Worm (Caenorhabditis elegans) whole organism, L2 larva: Measurements from ENCODE around the gene srw-57.

Source experiments
- C34F6.9 ChIP-seq: fragments of 150-350 bp; optimal IDR thresholded peaks from 2 replicates; lab custom pipeline; 2014; ENCODE audit warnings: missing biosample characterization, missing genetic modification characterization
- F13H6.1 ChIP-seq: sonication (generic microtip); optimal IDR thresholded peaks from 2 replicates; lab custom pipeline; 2016; ENCODE audit warnings: missing genetic modification characterization, missing compliant biosample characterization
- Y55F3AM.14 ChIP-seq: fragments of 200-800 bp; sonication (Bioruptor generic); optimal IDR thresholded peaks from 2 replicates; lab custom pipeline; 2018; ENCODE audit warnings: mild to moderate bottlenecking, missing genetic modification characterization, missing compliant biosample characterization
- alr-1 ChIP-seq: fragments of 150-350 bp; optimal IDR thresholded peaks from 2 replicates; lab custom pipeline; 2014; ENCODE audit warnings: missing biosample characterization, missing genetic modification characterization
- aly-2 ChIP-seq: fragments of 150-350 bp; optimal IDR thresholded peaks from 2 replicates; lab custom pipeline; 2014; ENCODE audit warnings: missing biosample characterization, missing genetic modification characterization
- ama-1 ChIP-seq: fragments of 150-350 bp; optimal IDR thresholded peaks from 2 replicates; lab custom pipeline; 2018; ENCODE audit warnings: inconsistent platforms
- ceh-82 ChIP-seq: fragments of 150-350 bp; optimal IDR thresholded peaks from 2 replicates; lab custom pipeline; 2014; ENCODE audit warnings: missing biosample characterization, missing genetic modification characterization
- dmd-4 ChIP-seq: sonication (generic microtip); optimal IDR thresholded peaks from 2 replicates; lab custom pipeline; 2017; ENCODE audit warnings: missing biosample characterization, missing genetic modification characterization
- egl-27 ChIP-seq: sonication (generic microtip); optimal IDR thresholded peaks from 3 replicates; lab custom pipeline; 2017; ENCODE audit warnings: missing biosample characterization, missing genetic modification reagents, missing genetic modification characterization
- elt-1 ChIP-seq: fragments of 150-350 bp; optimal IDR thresholded peaks from 2 replicates; lab custom pipeline; 2014; ENCODE audit warnings: missing biosample characterization, missing genetic modification characterization
- elt-3 ChIP-seq: sonication (generic microtip); optimal IDR thresholded peaks from 2 replicates; lab custom pipeline; 2017; ENCODE audit warnings: missing biosample characterization, missing genetic modification characterization
- fos-1 ChIP-seq: fragments of 150-350 bp; optimal IDR thresholded peaks from 2 replicates; lab custom pipeline; 2014; ENCODE audit warnings: missing biosample characterization, missing genetic modification characterization
- gmeb-1 ChIP-seq: fragments of 150-350 bp; optimal IDR thresholded peaks from 2 replicates; lab custom pipeline; 2014; ENCODE audit warnings: missing biosample characterization, missing genetic modification characterization
- lin-13 ChIP-seq: fragments of 150-350 bp; optimal IDR thresholded peaks from 2 replicates; lab custom pipeline; 2014; ENCODE audit warnings: missing biosample characterization, missing genetic modification reagents, missing genetic modification characterization
- lin-39 ChIP-seq: fragments of 150-350 bp; optimal IDR thresholded peaks from 2 replicates; lab custom pipeline; 2014; ENCODE audit warnings: missing biosample characterization, missing genetic modification reagents, missing genetic modification characterization
- mab-5 ChIP-seq: fragments of 150-350 bp; optimal IDR thresholded peaks from 2 replicates; lab custom pipeline; 2014; ENCODE audit warnings: missing biosample characterization, missing genetic modification characterization
- mbf-1 ChIP-seq: sonication (generic microtip); optimal IDR thresholded peaks from 2 replicates; lab custom pipeline; 2017; ENCODE audit warnings: missing biosample characterization, missing genetic modification characterization
- nhr-11 ChIP-seq: fragments of 150-350 bp; optimal IDR thresholded peaks from 2 replicates; lab custom pipeline; 2014; ENCODE audit warnings: missing biosample characterization, missing genetic modification characterization
- nhr-12 ChIP-seq: fragments of 150-350 bp; optimal IDR thresholded peaks from 2 replicates; lab custom pipeline; 2014; ENCODE audit warnings: missing biosample characterization, missing genetic modification characterization
- nhr-129 ChIP-seq: fragments of 150-350 bp; optimal IDR thresholded peaks from 2 replicates; lab custom pipeline; 2014; ENCODE audit warnings: missing biosample characterization, missing genetic modification characterization
- nhr-21 ChIP-seq: fragments of 150-350 bp; optimal IDR thresholded peaks from 2 replicates; lab custom pipeline; 2014; ENCODE audit warnings: missing biosample characterization, missing genetic modification characterization
- nhr-23 ChIP-seq: fragments of 150-350 bp; optimal IDR thresholded peaks from 2 replicates; lab custom pipeline; 2014; ENCODE audit warnings: missing biosample characterization, missing genetic modification reagents, missing genetic modification characterization
- nhr-25 ChIP-seq: fragments of 150-350 bp; sonication (generic microtip); optimal IDR thresholded peaks from 3 replicates; lab custom pipeline; 2014; ENCODE audit warnings: missing biosample characterization, missing genetic modification characterization
- nhr-6 ChIP-seq: fragments of 150-350 bp; optimal IDR thresholded peaks from 2 replicates; lab custom pipeline; 2014; ENCODE audit warnings: missing biosample characterization, missing genetic modification characterization
- peb-1 ChIP-seq: fragments of 150-350 bp; optimal IDR thresholded peaks from 2 replicates; lab custom pipeline; 2014; ENCODE audit warnings: missing biosample characterization, missing genetic modification characterization
- sem-4 ChIP-seq: fragments of 150-350 bp; optimal IDR thresholded peaks from 2 replicates; lab custom pipeline; 2014; ENCODE audit warnings: missing biosample characterization, missing genetic modification reagents, missing genetic modification characterization
- skn-1 ChIP-seq: sonication (generic microtip); optimal IDR thresholded peaks from 2 replicates; lab custom pipeline; 2017; ENCODE audit warnings: missing biosample characterization, missing genetic modification characterization
- sma-3 ChIP-seq: sonication (generic microtip); optimal IDR thresholded peaks from 2 replicates; lab custom pipeline; 2016; ENCODE audit warnings: missing genetic modification reagents, missing genetic modification characterization, missing compliant biosample characterization
- sma-9 ChIP-seq, 2 experiments: fragments of 150-350 bp in 1 of 2; sonication (generic microtip) in 1 of 2; optimal IDR thresholded peaks; 2 replicates each; lab custom pipeline; 2014 to 2016; ENCODE audit warnings: missing genetic modification characterization in 2 of 2, mild to moderate bottlenecking in 1 of 2, missing biosample characterization in 1 of 2, missing compliant biosample characterization in 1 of 2, missing genetic modification reagents in 1 of 2, moderate library complexity in 1 of 2
- snpc-4 ChIP-seq: fragments of 150-350 bp; optimal IDR thresholded peaks from 2 replicates; lab custom pipeline; 2014; ENCODE audit warnings: missing biosample characterization, missing genetic modification characterization
- unc-39 ChIP-seq: fragments of 150-350 bp; optimal IDR thresholded peaks from 2 replicates; lab custom pipeline; 2014; ENCODE audit warnings: missing biosample characterization, missing genetic modification characterization
- unc-62 ChIP-seq: fragments of 150-350 bp; optimal IDR thresholded peaks from 2 replicates; lab custom pipeline; 2014; ENCODE audit warnings: missing biosample characterization, missing genetic modification reagents, missing genetic modification characterization
- zag-1 ChIP-seq: fragments of 150-350 bp; optimal IDR thresholded peaks from 2 replicates; lab custom pipeline; 2014; ENCODE audit warnings: missing biosample characterization, missing genetic modification characterization
- ztf-1 ChIP-seq: fragments of 200-800 bp; sonication (Bioruptor generic); conservative IDR thresholded peaks from 2 replicates; pipeline ENCODE4 v1.3.6; 2022; ENCODE audit warnings: missing genetic modification characterization, missing compliant biosample characterization
- ztf-11 ChIP-seq: sonication (generic microtip); optimal IDR thresholded peaks from 2 replicates; lab custom pipeline; 2017; ENCODE audit warnings: missing biosample characterization, missing genetic modification characterization
- ztf-4 ChIP-seq: fragments of 150-350 bp; optimal IDR thresholded peaks from 2 replicates; lab custom pipeline; 2014; ENCODE audit warnings: missing biosample characterization, missing genetic modification characterization

The srw-57 gene

DNA sequence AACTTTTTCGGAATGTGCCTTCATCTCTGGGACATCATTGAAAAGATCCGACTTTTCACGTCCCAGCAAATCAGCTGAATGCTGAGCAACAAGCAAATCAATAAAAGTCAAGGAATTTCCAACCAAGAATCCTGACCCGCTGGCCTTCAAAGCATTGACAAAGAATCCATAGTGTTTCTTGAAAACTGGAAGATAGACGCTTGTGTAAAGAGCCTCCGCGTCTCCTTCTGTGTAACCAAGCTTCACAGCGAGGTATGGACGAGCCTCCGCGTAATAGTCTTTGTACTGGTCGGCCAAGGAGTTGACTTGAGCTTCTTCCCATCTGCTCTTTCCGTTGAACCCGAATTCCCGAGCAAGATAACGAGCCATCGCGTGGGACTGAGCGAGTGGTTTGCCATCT lies 39.5 kb downstream of the srw-57 start:
- TF ChIP-seq peb-1 (tag; lab: Kevin White, UChicago), result no peak
- TF ChIP-seq Y55F3AM.14, result no peak
- TF ChIP-seq snpc-4 (tag; lab: Kevin White, UChicago), result no peak
- no peak for TF ChIP-seq gmeb-1
- TF ChIP-seq nhr-129 (tag; lab: Kevin White, UChicago), result no peak
- no peak for TF ChIP-seq lin-39 (tag; lab: Kevin White, UChicago)
- no peak for TF ChIP-seq nhr-6 (tag; lab: Kevin White, UChicago)
- TF ChIP-seq nhr-23 (tag; lab: Kevin White, UChicago), result no peak
- no peak for TF ChIP-seq C34F6.9 (tag; lab: Kevin White, UChicago)
- TF ChIP-seq sma-3 (GFP tag; lab: Kevin White, UChicago), result no peak
- no peak for TF ChIP-seq alr-1 (tag; lab: Kevin White, UChicago)
- no peak for TF ChIP-seq mbf-1 (tag; lab: Kevin White, UChicago)
- TF ChIP-seq ama-1 (lab: Kevin White, UChicago), result no peak
- TF ChIP-seq fos-1 (tag; lab: Kevin White, UChicago), result no peak
- TF ChIP-seq nhr-21 (tag; lab: Kevin White, UChicago), result no peak

DNA sequence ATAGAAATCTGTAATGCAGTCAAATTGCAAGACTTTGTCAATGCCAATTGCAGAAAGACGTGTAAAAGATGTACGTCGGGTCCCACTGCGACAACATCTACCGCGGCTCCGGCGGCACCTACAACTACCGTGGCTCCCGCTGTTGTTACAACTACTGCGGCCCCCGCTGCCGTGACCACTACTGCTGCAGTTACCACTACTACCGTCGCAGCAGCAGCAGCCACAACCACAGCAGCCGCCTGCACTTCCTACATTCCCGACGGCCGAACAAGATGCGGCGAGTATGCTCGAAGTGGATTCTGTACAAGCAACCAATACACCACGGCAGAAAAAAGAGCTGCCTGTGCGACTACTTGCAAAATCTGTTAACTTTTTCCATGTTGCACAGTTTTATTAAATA lies 40.1 kb downstream of the srw-57 start:
- TF ChIP-seq ztf-4 (tag; lab: Kevin White, UChicago), result no peak
- TF ChIP-seq ceh-82 (tag; lab: Kevin White, UChicago), result no peak
- TF ChIP-seq skn-1 (tag; lab: Kevin White, UChicago), result no peak
- TF ChIP-seq alr-1 (tag; lab: Kevin White, UChicago), result no peak
- no peak for TF ChIP-seq aly-2
- TF ChIP-seq fos-1 (tag; lab: Kevin White, UChicago), result no peak
- TF ChIP-seq nhr-12 (tag; lab: Kevin White, UChicago), result no peak

DNA sequence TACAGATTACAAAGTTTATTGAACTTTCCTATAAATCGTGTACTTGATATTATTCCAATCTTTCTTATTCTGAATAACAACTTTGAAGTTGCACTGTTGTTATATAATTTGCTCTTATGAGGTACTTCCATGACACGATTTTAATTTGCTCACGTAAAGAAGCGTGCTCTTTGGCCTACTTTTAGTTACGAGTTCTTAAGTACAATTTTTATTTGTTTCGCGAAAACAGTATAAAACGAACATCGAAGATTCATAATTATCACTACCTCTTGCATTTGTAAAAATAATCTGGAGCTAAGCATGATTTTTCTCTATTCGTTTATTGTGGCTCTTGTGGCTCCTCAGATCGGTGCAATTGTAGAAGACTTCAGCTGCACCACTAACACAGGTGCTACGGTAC lies 41.1 kb downstream of the srw-57 start, which contains the start of gene F35E8.7:
F35E8.7 (plus strand) TSS at position 301 of the 400 bp plus-strand sequence.
- TF ChIP-seq elt-3 (tag; lab: Kevin White, UChicago) (no peak), ztf-4 (tag; lab: Kevin White, UChicago) (no peak), peb-1 (tag; lab: Kevin White, UChicago) (no peak), F13H6.1 (no peak), sem-4 (tag; lab: Kevin White, UChicago) (no peak), Y55F3AM.14 (no peak), egl-27 (no peak), ceh-82 (tag; lab: Kevin White, UChicago) (no peak), unc-62 (GFP tag; lab: Kevin White, UChicago) (no peak), nhr-11 (tag; lab: Kevin White, UChicago) (no peak), mab-5 (no peak), zag-1 (tag; lab: Kevin White, UChicago) (no peak), unc-39 (tag; lab: Kevin White, UChicago) (no peak), sma-9 (GFP tag; optimal IDR thresholded peaks at IDR 0.05; lab: Kevin White, UChicago) (no peak), sma-9 (tag; optimal IDR thresholded peaks at IDR 0.05; lab: Kevin White, UChicago) (no peak), nhr-23 (tag; lab: Kevin White, UChicago) (no peak)

DNA sequence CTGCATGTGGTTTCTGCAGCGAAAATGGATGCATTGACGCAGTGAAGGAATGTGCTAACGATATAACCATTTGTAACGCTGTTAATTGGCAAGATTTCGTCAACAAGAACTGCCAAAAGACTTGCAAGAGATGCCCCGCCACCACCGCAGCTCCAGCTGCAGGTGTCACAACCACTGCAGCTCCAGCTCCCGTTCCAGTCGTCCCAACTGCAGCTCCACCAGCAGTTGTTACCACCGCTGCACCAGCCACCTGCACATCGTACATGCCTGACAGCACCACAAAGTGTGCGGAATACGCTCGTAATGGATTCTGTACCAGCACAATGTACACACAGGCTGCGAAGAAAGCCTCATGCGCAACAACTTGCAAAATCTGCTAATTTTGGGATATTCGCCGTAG lies 42.2 kb downstream of the srw-57 start:
- TF ChIP-seq aly-2 (no peak), nhr-25 (tag; lab: Kevin White, UChicago) (no peak), unc-62 (GFP tag; lab: Kevin White, UChicago) (no peak), elt-1 (tag; lab: Kevin White, UChicago) (no peak), C34F6.9 (tag; lab: Kevin White, UChicago) (no peak), ztf-11 (tag; lab: Kevin White, UChicago) (no peak), unc-39 (tag; lab: Kevin White, UChicago) (no peak), gmeb-1 (no peak), lin-13 (GFP tag; lab: Kevin White, UChicago) (no peak), dmd-4 (no peak), ama-1 (lab: Kevin White, UChicago) (no peak), sma-3 (GFP tag; lab: Kevin White, UChicago) (no peak)

DNA sequence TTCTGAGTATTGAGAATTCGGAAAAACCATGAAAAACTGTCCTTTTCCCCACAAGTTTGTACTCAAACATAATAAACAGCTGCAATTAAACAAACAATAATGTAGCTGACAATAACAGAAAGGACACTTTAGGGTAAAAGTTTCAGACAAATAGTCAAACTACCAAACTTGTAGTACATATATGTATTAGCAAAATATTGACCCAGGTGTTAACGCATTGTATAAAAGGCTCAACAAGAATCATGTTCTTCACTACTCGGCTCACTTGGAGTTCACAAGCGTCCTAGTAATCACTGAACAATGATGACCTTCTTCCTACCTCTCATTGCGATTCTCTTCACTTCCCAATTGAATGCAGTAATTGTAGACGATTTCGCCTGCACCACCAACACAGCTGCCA lies 43.0 kb downstream of the srw-57 start, which contains the start of gene F35E8.6:
F35E8.6 (plus strand) TSS at position 301 of the 400 bp plus-strand sequence.
- TF ChIP-seq unc-62 (GFP tag; lab: Kevin White, UChicago), result no peak
- TF ChIP-seq ztf-1 (GFP tag; lab: Robert Waterston, UW), result no peak
- no peak for TF ChIP-seq egl-27
